Fruit fly (Drosophila melanogaster): ENCODE data around the gene CG42762.
A peak's percentile ranks its signal among the peaks of the same experiment; 100 is the strongest.

CG42762 gene

dm6 chr2L:8100489-8101352 lies 43.1 kb downstream of the CG42762 start (continued):
- TF ChIP-seq CG16779 (tag; optimal IDR thresholded peaks at IDR 0.05) (no peak), CG9139 (GFP tag; optimal IDR thresholded peaks at IDR 0.05) (no peak), Hr4 (GFP tag; optimal IDR thresholded peaks at IDR 0.05) (peak; percentile 15), acj6 (GFP tag; optimal IDR thresholded peaks at IDR 0.05) (peak; percentile 26), OdsH (GFP tag; optimal IDR thresholded peaks at IDR 0.05) (peak; percentile 50), Sox14 (GFP tag; optimal IDR thresholded peaks at IDR 0.05) (no peak), net (GFP tag; optimal IDR thresholded peaks at IDR 0.05) (no peak), achi (GFP tag; optimal IDR thresholded peaks at IDR 0.05) (peak; percentile 30), CG6163 (GFP tag; IDR thresholded peaks at IDR 0.05) (no peak), spab (GFP tag; optimal IDR thresholded peaks at IDR 0.05) (peak; percentile 9), Sox15 (GFP tag; optimal IDR thresholded peaks at IDR 0.05) (peak; percentile 13), CG8319 (GFP tag; optimal IDR thresholded peaks at IDR 0.05) (no peak), salr (GFP tag; optimal IDR thresholded peaks at IDR 0.05) (no peak), CG11902 (GFP tag; optimal IDR thresholded peaks at IDR 0.05) (no peak), Ets96B (tag; optimal IDR thresholded peaks at IDR 0.05) (peak; percentile 51), topi (GFP tag; optimal IDR thresholded peaks at IDR 0.05) (peak; percentile 33), CG11762 (GFP tag; optimal IDR thresholded peaks at IDR 0.05; ENCODE audit: insufficient read depth) (no peak), CG7368 (GFP tag; optimal IDR thresholded peaks at IDR 0.05) (peak; percentile 8), CG1621 (tag; optimal IDR thresholded peaks at IDR 0.05) (no peak)

- peak; percentile 15 for TF ChIP-seq Sox102F (GFP tag; optimal IDR thresholded peaks at IDR 0.05)
- no peak for TF ChIP-seq fd59A (GFP tag; optimal IDR thresholded peaks at IDR 0.05)
- no peak for TF ChIP-seq achi (GFP tag; optimal IDR thresholded peaks at IDR 0.05)
- TF ChIP-seq vri (GFP tag; optimal IDR thresholded peaks at IDR 0.05) = peak; percentile 22
- no peak for TF ChIP-seq CG11902 (GFP tag; optimal IDR thresholded peaks at IDR 0.05)
- no peak for TF ChIP-seq dsx (GFP tag; optimal IDR thresholded peaks at IDR 0.05; ENCODE audit: poor library complexity, severe bottlenecking)
- TF ChIP-seq spab (GFP tag; optimal IDR thresholded peaks at IDR 0.05) = no peak
- TF ChIP-seq Gug (GFP tag; IDR thresholded peaks at IDR 0.05) = no peak
- no peak for TF ChIP-seq CG7368 (GFP tag; optimal IDR thresholded peaks at IDR 0.05)
- no peak for TF ChIP-seq Sox14 (GFP tag; optimal IDR thresholded peaks at IDR 0.05)
- peak; percentile 6; the same call in 1 of the 2 replicates for TF ChIP-seq CG15336 (GFP tag; IDR thresholded peaks at IDR 0.05)
- peak; percentile 19 for TF ChIP-seq esn (GFP tag; optimal IDR thresholded peaks at IDR 0.05)
- no peak for TF ChIP-seq Hr39 (GFP tag; optimal IDR thresholded peaks at IDR 0.05)
- peak; percentile 4 for TF ChIP-seq CG32006 (GFP tag; optimal IDR thresholded peaks at IDR 0.05)
- peak; percentile 1 for TF ChIP-seq topi (GFP tag; optimal IDR thresholded peaks at IDR 0.05)
- no peak for TF ChIP-seq Met (GFP tag; optimal IDR thresholded peaks at IDR 0.05)
- peak; percentile 59 for TF ChIP-seq Eip78C (GFP tag)
- TF ChIP-seq CG6854 (GFP tag; optimal IDR thresholded peaks at IDR 0.05) = no peak
- peak; percentile 19 for TF ChIP-seq CG31627 (GFP tag; optimal IDR thresholded peaks at IDR 0.05)
- TF ChIP-seq ss (GFP tag; optimal IDR thresholded peaks at IDR 0.05) = no peak
- no peak for TF ChIP-seq Hr38 (GFP tag; optimal IDR thresholded peaks at IDR 0.05)
Measured at dm6 chr2L:8099615-8100375, 44.1 kb downstream of the CG42762 start.

- TF ChIP-seq lz (GFP tag; optimal IDR thresholded peaks at IDR 0.05) (no peak), Gug (GFP tag; IDR thresholded peaks at IDR 0.05) (no peak), Lpt (GFP tag; optimal IDR thresholded peaks at IDR 0.05) (no peak), Eip75B (GFP tag; optimal IDR thresholded peaks at IDR 0.05) (no peak), dsx (GFP tag; optimal IDR thresholded peaks at IDR 0.05; ENCODE audit: poor library complexity, severe bottlenecking) (no peak), CG11762 (GFP tag; optimal IDR thresholded peaks at IDR 0.05; ENCODE audit: insufficient read depth) (no peak), esn (GFP tag; optimal IDR thresholded peaks at IDR 0.05) (no peak), CG8632 (GFP tag; optimal IDR thresholded peaks at IDR 0.05) (no peak), CG8119 (GFP tag; IDR thresholded peaks at IDR 0.05) (no peak)
Measured at dm6 chr2L:8099050-8099449, 44.8 kb downstream of the CG42762 start.
